Worm (Caenorhabditis elegans) whole organism, L4/young adult: Measurements from ENCODE around the gene C33F10.12.

Experiments
- W03F9.2 ChIP-seq: fragments of 150-350 bp; optimal IDR thresholded peaks from 2 replicates; lab custom pipeline; 2014; ENCODE audit warnings: missing biosample characterization, missing genetic modification characterization
- dao-5 ChIP-seq: sonication (generic microtip); optimal IDR thresholded peaks from 2 replicates; lab custom pipeline; 2016; ENCODE audit warnings: missing genotype, missing genetic modification characterization, moderate library complexity, missing compliant biosample characterization
- him-1 ChIP-seq: sonication (generic microtip); optimal IDR thresholded peaks from 2 replicates; lab custom pipeline; 2016; ENCODE audit warnings: missing genotype, missing genetic modification reagents, missing genetic modification characterization, missing compliant biosample characterization

DNA sequence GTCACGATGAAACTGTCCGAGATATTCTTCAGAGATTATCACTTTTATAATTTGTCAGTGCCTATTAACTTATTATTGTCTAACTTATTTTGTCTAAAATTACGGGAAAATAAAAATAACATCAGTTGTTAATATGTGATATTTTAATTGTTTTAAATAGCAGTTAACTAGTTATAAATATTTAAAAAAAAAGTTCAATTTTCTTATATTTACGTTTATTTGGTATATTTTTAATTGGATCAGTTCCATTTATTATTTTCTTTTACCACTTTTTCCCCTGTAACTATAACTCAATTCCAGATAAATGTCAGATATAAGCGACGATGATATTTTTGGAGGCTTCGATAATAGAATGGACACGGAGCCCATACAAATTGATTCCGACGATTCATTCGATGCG lies 42.1 kb downstream of the C33F10.12 start, which contains the start of gene C33F10.4:
- TF ChIP-seq him-1 (tag; lab: Kevin White, UChicago) (no peak), W03F9.2 (no peak), dao-5 (no peak)
